Worm (Caenorhabditis elegans) whole organism, L4 larva: Measurements from ENCODE around the gene Y41C4A.7.

ENCODE experiments used
- F37D6.2 ChIP-seq: sonication (generic microtip); optimal IDR thresholded peaks from 2 replicates; lab custom pipeline; 2016; ENCODE audit warnings: mild to moderate bottlenecking, missing genetic modification characterization, missing compliant biosample characterization
- ama-1 ChIP-seq: fragments of 150-350 bp; optimal IDR thresholded peaks from 2 replicates; lab custom pipeline; 2014; ENCODE audit warnings: inconsistent platforms, mixed read lengths
- arid-1 ChIP-seq: fragments of 200-800 bp; sonication (Bioruptor generic); conservative IDR thresholded peaks from 2 replicates; pipeline ENCODE4 v1.3.6; 2022; ENCODE audit warnings: missing genetic modification reagents, missing genetic modification characterization, missing compliant biosample characterization
- ces-1 ChIP-seq: fragments of 150-350 bp; sonication (generic microtip); optimal IDR thresholded peaks from 4 replicates; lab custom pipeline; 2014; ENCODE audit warnings: missing biosample characterization, missing genetic modification reagents, missing genetic modification characterization
- daf-19 ChIP-seq: fragments of 200-800 bp; sonication (Bioruptor generic); conservative IDR thresholded peaks from 2 replicates; pipeline ENCODE4 v1.3.6; 2022; ENCODE audit warnings: missing genetic modification characterization, missing compliant biosample characterization
- hlh-30 ChIP-seq: sonication (generic microtip); optimal IDR thresholded peaks from 2 replicates; lab custom pipeline; 2017; ENCODE audit warnings: antibody characterized with exemption, mild to moderate bottlenecking, missing genetic modification characterization, missing compliant biosample characterization; ENCODE audit not compliant: insufficient read depth
- lin-13 ChIP-seq: fragments of 150-350 bp; optimal IDR thresholded peaks from 2 replicates; lab custom pipeline; 2014; ENCODE audit warnings: missing biosample characterization, missing genetic modification reagents, missing genetic modification characterization
- nhr-28 ChIP-seq: fragments of 150-350 bp; optimal IDR thresholded peaks from 2 replicates; lab custom pipeline; 2014; ENCODE audit warnings: missing biosample characterization, missing genetic modification characterization
- nhr-76 ChIP-seq: fragments of 150-350 bp; optimal IDR thresholded peaks from 2 replicates; lab custom pipeline; 2014; ENCODE audit warnings: missing biosample characterization, missing genetic modification characterization
- nhr-77 ChIP-seq: fragments of 150-350 bp; optimal IDR thresholded peaks from 2 replicates; lab custom pipeline; 2014; ENCODE audit warnings: missing biosample characterization, missing genetic modification characterization
- snpc-4 ChIP-seq: fragments of 150-350 bp; optimal IDR thresholded peaks from 2 replicates; lab custom pipeline; 2014; ENCODE audit warnings: missing biosample characterization, missing genetic modification characterization
- tag-97 ChIP-seq: fragments of 200-800 bp; sonication (Bioruptor generic); IDR thresholded peaks from 2 replicates; pipeline ENCODE4 v1.3.6; 2022; ENCODE audit warnings: missing genetic modification characterization, missing compliant biosample characterization
- unc-130 ChIP-seq: sonication (generic microtip); optimal IDR thresholded peaks from 2 replicates; lab custom pipeline; 2016; ENCODE audit warnings: missing genetic modification reagents, missing genetic modification characterization, missing compliant biosample characterization

- no peak for TF ChIP-seq lin-13 (GFP tag; lab: Kevin White, UChicago)
- TF ChIP-seq snpc-4: no peak
- TF ChIP-seq tag-97 (GFP tag; lab: Robert Waterston, UW): no peak
- TF ChIP-seq arid-1 (GFP tag; lab: Robert Waterston, UW): no peak
- no peak for TF ChIP-seq nhr-28 (tag; lab: Kevin White, UChicago)
- TF ChIP-seq F37D6.2 (tag; lab: Kevin White, UChicago): no peak
- TF ChIP-seq ces-1 (GFP tag; lab: Kevin White, UChicago): no peak
- TF ChIP-seq nhr-76 (tag; lab: Kevin White, UChicago): no peak
- no peak for TF ChIP-seq ama-1 (lab: Kevin White, UChicago)
- no peak for TF ChIP-seq nhr-77 (tag; lab: Kevin White, UChicago)
- no peak for TF ChIP-seq unc-130 (GFP tag; lab: Kevin White, UChicago)
- TF ChIP-seq daf-19: no peak
- peak; percentile 20 for TF ChIP-seq hlh-30 (tag; lab: Kevin White, UChicago)
Observed at ce11 chrIII:11660736-11661135, 37.9 kb upstream of the Y41C4A.7 start.
